Worm (Caenorhabditis elegans) whole organism, L4 larva: ENCODE data around the gene cav-2.

Experiments
- F37D6.2 ChIP-seq: sonication (generic microtip); optimal IDR thresholded peaks from 2 replicates; lab custom pipeline; 2016; ENCODE audit warnings: mild to moderate bottlenecking, missing genetic modification characterization, missing compliant biosample characterization
- F44E2.7 ChIP-seq: fragments of 200-800 bp; sonication (Bioruptor generic); IDR thresholded peaks from 2 replicates; pipeline ENCODE4 v2.1.2; 2022; ENCODE audit warnings: missing genetic modification characterization, missing compliant biosample characterization
- T20F7.1 ChIP-seq: fragments of 200-800 bp; sonication (Bioruptor generic); optimal IDR thresholded peaks from 2 replicates; lab custom pipeline; 2018; ENCODE audit warnings: mild to moderate bottlenecking, missing genetic modification characterization, missing compliant biosample characterization
- aha-1 ChIP-seq: fragments of 150-350 bp; peaks from one replicate; lab custom pipeline; 2014; ENCODE audit warnings: missing biosample characterization, missing genetic modification characterization
- aly-2 ChIP-seq: sonication (generic microtip); optimal IDR thresholded peaks from 2 replicates; lab custom pipeline; 2018; ENCODE audit warnings: missing biosample characterization, missing genetic modification characterization
- arid-1 ChIP-seq: fragments of 200-800 bp; sonication (Bioruptor generic); conservative IDR thresholded peaks from 2 replicates; pipeline ENCODE4 v1.3.6; 2022; ENCODE audit warnings: missing genetic modification reagents, missing genetic modification characterization, missing compliant biosample characterization
- ceh-32 ChIP-seq: sonication (generic microtip); optimal IDR thresholded peaks from 2 replicates; lab custom pipeline; 2016; ENCODE audit warnings: mild to moderate bottlenecking, missing genetic modification characterization, missing compliant biosample characterization; ENCODE audit not compliant: poor library complexity
- ceh-82 ChIP-seq: sonication (generic microtip); optimal IDR thresholded peaks from 2 replicates; lab custom pipeline; 2017; ENCODE audit warnings: missing biosample characterization, missing genetic modification characterization
- daf-12 ChIP-seq: fragments of 150-350 bp; optimal IDR thresholded peaks from 2 replicates; lab custom pipeline; 2014; ENCODE audit warnings: missing biosample characterization, missing genetic modification reagents, missing genetic modification characterization
- dpl-1 ChIP-seq: fragments of 150-350 bp; optimal IDR thresholded peaks from 2 replicates; lab custom pipeline; 2014; ENCODE audit warnings: missing biosample characterization, missing genetic modification reagents, missing genetic modification characterization
- egl-43 ChIP-seq: fragments of 200-800 bp; sonication (Bioruptor generic); IDR thresholded peaks from 2 replicates; pipeline ENCODE4 v1.3.6; 2022; ENCODE audit warnings: missing genetic modification reagents, missing genetic modification characterization, missing compliant biosample characterization
- hif-1 ChIP-seq, 2 experiments: sonication (generic microtip); optimal IDR thresholded peaks; 2 replicates each; lab custom pipeline; 2016 to 2017; ENCODE audit warnings: missing compliant biosample characterization in 2 of 2, missing genetic modification characterization in 2 of 2, missing genetic modification reagents in 2 of 2, missing genotype in 2 of 2, mild to moderate bottlenecking in 1 of 2
- hlh-11 ChIP-seq: fragments of 200-800 bp; sonication (Bioruptor generic); optimal IDR thresholded peaks from 2 replicates; lab custom pipeline; 2018; ENCODE audit warnings: mild to moderate bottlenecking, missing genetic modification characterization, missing compliant biosample characterization
- jun-1 ChIP-seq: fragments of 150-350 bp; optimal IDR thresholded peaks from 2 replicates; lab custom pipeline; 2014; ENCODE audit warnings: missing biosample characterization, missing genetic modification reagents, missing genetic modification characterization
- lin-29 ChIP-seq: fragments of 200-800 bp; sonication (Bioruptor generic); IDR thresholded peaks from 2 replicates; pipeline ENCODE4 v1.3.6; 2022; ENCODE audit warnings: missing genetic modification reagents, missing genetic modification characterization, missing compliant biosample characterization
- lin-38 ChIP-seq: fragments of 200-800 bp; sonication (Bioruptor generic); IDR thresholded peaks from 2 replicates; pipeline ENCODE4 v1.3.6; 2022; ENCODE audit warnings: missing genetic modification reagents, missing genetic modification characterization, missing compliant biosample characterization
- lsy-2 ChIP-seq, 2 experiments: fragments of 150-350 bp in 1 of 2; sonication (generic microtip) in 1 of 2; optimal IDR thresholded peaks; 2 replicates each; lab custom pipeline; 2014 to 2017; ENCODE audit warnings: missing biosample characterization in 2 of 2, missing genetic modification characterization in 2 of 2
- madf-5 ChIP-seq, 2 experiments: fragments of 200-800 bp; sonication (Bioruptor generic); IDR thresholded peaks; 2 replicates each; pipeline ENCODE4 v1.3.6; 2022; ENCODE audit warnings: missing compliant biosample characterization in 2 of 2, missing genetic modification characterization in 2 of 2
- mdl-1 ChIP-seq, 2 experiments: fragments of 150-350 bp in 1 of 2; sonication (generic microtip) in 1 of 2; optimal IDR thresholded peaks; 2 replicates each; lab custom pipeline; 2014 to 2017; ENCODE audit warnings: missing biosample characterization in 2 of 2, missing genetic modification characterization in 2 of 2
- mes-2 ChIP-seq: sonication (generic microtip); optimal IDR thresholded peaks from 2 replicates; lab custom pipeline; 2016; ENCODE audit warnings: missing genotype, mild to moderate bottlenecking, missing genetic modification characterization, missing compliant biosample characterization; ENCODE audit not compliant: poor library complexity, severe bottlenecking
- mxl-3 ChIP-seq: fragments of 200-800 bp; sonication (Bioruptor generic); optimal IDR thresholded peaks from 2 replicates; lab custom pipeline; 2018; ENCODE audit warnings: mild to moderate bottlenecking, missing genetic modification characterization, missing compliant biosample characterization
- nhr-10 ChIP-seq: fragments of 150-350 bp; optimal IDR thresholded peaks from 2 replicates; lab custom pipeline; 2014; ENCODE audit warnings: missing biosample characterization, missing genetic modification characterization
- nhr-102 ChIP-seq: sonication (generic microtip); optimal IDR thresholded peaks from 2 replicates; lab custom pipeline; 2016; ENCODE audit warnings: mild to moderate bottlenecking, missing genetic modification characterization, moderate library complexity, missing compliant biosample characterization
- nhr-11 ChIP-seq: fragments of 150-350 bp; optimal IDR thresholded peaks from 2 replicates; lab custom pipeline; 2014; ENCODE audit warnings: missing biosample characterization, missing genetic modification characterization
- nhr-28 ChIP-seq: fragments of 150-350 bp; optimal IDR thresholded peaks from 2 replicates; lab custom pipeline; 2014; ENCODE audit warnings: missing biosample characterization, missing genetic modification characterization
- nhr-48 ChIP-seq: sonication (generic microtip); optimal IDR thresholded peaks from 2 replicates; lab custom pipeline; 2016; ENCODE audit warnings: mild to moderate bottlenecking, missing genetic modification characterization, missing compliant biosample characterization
- nhr-6 ChIP-seq: fragments of 150-350 bp; optimal IDR thresholded peaks from 2 replicates; lab custom pipeline; 2014; ENCODE audit warnings: missing biosample characterization, missing genetic modification characterization
- nhr-77 ChIP-seq: fragments of 150-350 bp; optimal IDR thresholded peaks from 2 replicates; lab custom pipeline; 2014; ENCODE audit warnings: missing biosample characterization, missing genetic modification characterization
- sdz-12 ChIP-seq: fragments of 200-800 bp; sonication (Bioruptor generic); optimal IDR thresholded peaks from 2 replicates; lab custom pipeline; 2018; ENCODE audit warnings: mild to moderate bottlenecking, missing genetic modification characterization, missing compliant biosample characterization
- unc-62 ChIP-seq, 3 experiments: fragments of 150-350 bp in 1 of 3; sonication (generic microtip); optimal IDR thresholded peaks in 2 of 3; peaks in 1 of 3; 1 replicate in 1 of 3; 2 replicates in 2 of 3; lab custom pipeline; 2014 to 2017; ENCODE audit warnings: missing biosample characterization in 3 of 3, missing genetic modification characterization in 3 of 3, missing genetic modification reagents in 3 of 3, missing genotype in 1 of 3
- vab-7 ChIP-seq: fragments of 200-800 bp; sonication (Bioruptor generic); IDR thresholded peaks from 2 replicates; pipeline ENCODE4 v1.3.6; 2022; ENCODE audit warnings: missing genetic modification reagents, missing genetic modification characterization, missing compliant biosample characterization
- zip-11 ChIP-seq: fragments of 200-800 bp; sonication (Bioruptor generic); IDR thresholded peaks from 2 replicates; pipeline ENCODE4 v1.3.6; 2022; ENCODE audit warnings: missing genetic modification characterization, missing compliant biosample characterization
- zip-2 ChIP-seq: fragments of 150-350 bp; optimal IDR thresholded peaks from 2 replicates; lab custom pipeline; 2014; ENCODE audit warnings: missing biosample characterization, missing genetic modification characterization
- ztf-11 ChIP-seq: fragments of 150-350 bp; optimal IDR thresholded peaks from 2 replicates; lab custom pipeline; 2014; ENCODE audit warnings: missing biosample characterization, missing genetic modification characterization

Gene cav-2

ce11 chrV:13591504-13592174, 34.7 kb downstream of the cav-2 start, which contains the start of gene tbcb-1:
tbcb-1 (plus strand) TSS chrV:13592124.
- no peak for TF ChIP-seq zip-2
- no peak for TF ChIP-seq nhr-10 (tag; lab: Kevin White, UChicago)
- TF ChIP-seq F44E2.7 (GFP tag; lab: Robert Waterston, UW), result no peak
- no peak for TF ChIP-seq zip-11 (GFP tag; lab: Robert Waterston, UW)
- no peak for TF ChIP-seq F37D6.2 (tag; lab: Kevin White, UChicago)
- no peak for TF ChIP-seq arid-1 (GFP tag; lab: Robert Waterston, UW)
- TF ChIP-seq nhr-102 (tag; lab: Kevin White, UChicago), result no peak
- TF ChIP-seq ceh-82 (tag; lab: Kevin White, UChicago), result no peak
- TF ChIP-seq dpl-1 (GFP tag; lab: Kevin White, UChicago), result peak; percentile 56
- no peak for TF ChIP-seq sdz-12 (GFP tag; lab: Kevin White, UChicago)
- TF ChIP-seq T20F7.1 (GFP tag; lab: Kevin White, UChicago), result peak; percentile 46
- TF ChIP-seq madf-5 (GFP tag; IDR thresholded peaks at IDR 0.05; lab: Robert Waterston, UW), result no peak
- peak; percentile 93 for TF ChIP-seq lin-38 (GFP tag; lab: Robert Waterston, UW)
- no peak for TF ChIP-seq daf-12 (tag; lab: Kevin White, UChicago)
- peak; percentile 82 for TF ChIP-seq mes-2
- TF ChIP-seq unc-62 (GFP tag; optimal IDR thresholded peaks at IDR 0.05 in 1 of 2; lab: Kevin White, UChicago), result peak in 1 of 2 experiments; percentile 53
- no peak for TF ChIP-seq unc-62 (tag; optimal IDR thresholded peaks at IDR 0.05; lab: Kevin White, UChicago)
- TF ChIP-seq, all 104 proteins: peak for 5

- TF ChIP-seq unc-62 (GFP tag; optimal IDR thresholded peaks at IDR 0.05 in 1 of 2; lab: Kevin White, UChicago), result peak in 1 of 2 experiments; percentile 32
- TF ChIP-seq unc-62 (tag; optimal IDR thresholded peaks at IDR 0.05; lab: Kevin White, UChicago), result no peak
- TF ChIP-seq aha-1 (tag; lab: Kevin White, UChicago), result peak; percentile 37
- TF ChIP-seq lin-38 (GFP tag; lab: Robert Waterston, UW), result peak; percentile 41
- TF ChIP-seq egl-43 (GFP tag; lab: Robert Waterston, UW), result peak; percentile 25; the same call in 1 of the 2 replicates
- TF ChIP-seq lsy-2 (tag; optimal IDR thresholded peaks at IDR 0.05; lab: Kevin White, UChicago), result no peak
- no peak for TF ChIP-seq nhr-77 (tag; lab: Kevin White, UChicago)
- TF ChIP-seq, all 104 proteins: peak for 4
These were observed 36.2 kb downstream of the cav-2 start, which contains the start of gene F53F4.4 for ce11 chrV:13593083-13593482. F53F4.4 (plus strand) TSS chrV:13593383.

ce11 chrV:13598370-13598769, 41.5 kb downstream of the cav-2 start:
- no peak for TF ChIP-seq ztf-11 (tag; lab: Kevin White, UChicago)
- no peak for TF ChIP-seq T20F7.1 (GFP tag; lab: Kevin White, UChicago)
- TF ChIP-seq hif-1 (tag; optimal IDR thresholded peaks at IDR 0.05; lab: Kevin White, UChicago), result no peak
- TF ChIP-seq aly-2 (tag; lab: Kevin White, UChicago), result no peak
- TF ChIP-seq jun-1 (tag; lab: Kevin White, UChicago), result no peak

- TF ChIP-seq nhr-11 (tag; lab: Kevin White, UChicago), result no peak
These were observed 44.0 kb downstream of the cav-2 start, which contains the start of gene rdy-2 for ce11 chrV:13600882-13601281. rdy-2 (minus strand) TSS chrV:13600982.

ce11 chrV:13606651-13607242, 49.8 kb downstream of the cav-2 start, which contains the start of gene fmo-4:
fmo-4 (minus strand) TSS chrV:13606701.
- TF ChIP-seq vab-7 (GFP tag; lab: Robert Waterston, UW) (no peak), hlh-11 (tag; lab: Kevin White, UChicago) (peak; percentile 79), mdl-1 (tag; optimal IDR thresholded peaks at IDR 0.05; lab: Kevin White, UChicago) (peak in 1 of 2 experiments; percentile 54), ceh-32 (tag; lab: Kevin White, UChicago) (no peak), lin-29 (no peak), nhr-28 (tag; lab: Kevin White, UChicago) (peak; percentile 12), mxl-3 (GFP tag; lab: Kevin White, UChicago) (peak; percentile 9), hif-1 (tag; optimal IDR thresholded peaks at IDR 0.05; lab: Kevin White, UChicago) (peak in 1 of 2 experiments; percentile 22), nhr-48 (tag; lab: Kevin White, UChicago) (peak; percentile 77), aha-1 (tag; lab: Kevin White, UChicago) (peak; percentile 44), unc-62 (GFP tag; optimal IDR thresholded peaks at IDR 0.05 in 1 of 2; lab: Kevin White, UChicago) (peak in 1 of 2 experiments; percentile 58), unc-62 (tag; optimal IDR thresholded peaks at IDR 0.05; lab: Kevin White, UChicago) (no peak), nhr-102 (tag; lab: Kevin White, UChicago) (no peak), nhr-6 (tag; lab: Kevin White, UChicago) (no peak)
